Fruit fly (Drosophila melanogaster): ENCODE data around the gene Jhbp16.

DNA sequence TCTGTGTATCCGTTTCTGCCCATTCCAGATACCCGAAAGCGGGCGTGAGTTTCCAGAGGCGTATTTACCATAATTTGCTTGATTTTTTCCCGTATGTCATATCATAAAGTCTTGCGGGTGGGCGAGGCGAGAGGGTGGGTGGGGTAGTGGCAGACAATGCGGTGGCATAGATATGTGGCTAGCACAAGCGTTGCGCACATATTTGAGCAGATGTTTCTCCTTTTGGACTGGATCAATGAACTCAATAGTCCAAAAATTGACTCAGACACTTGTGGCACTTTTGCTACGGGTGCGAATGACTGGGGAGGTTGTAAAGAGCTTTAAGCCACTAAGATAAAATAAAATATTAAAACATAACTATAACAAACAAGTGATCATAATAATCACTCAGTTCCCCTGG is 29.0 kb upstream of the Jhbp16 start:
- TF ChIP-seq Pif1B (GFP tag; optimal IDR thresholded peaks at IDR 0.05), result no peak
- TF ChIP-seq CG15710 (tag; optimal IDR thresholded peaks at IDR 0.05), result no peak
- TF ChIP-seq CG8159 (tag; optimal IDR thresholded peaks at IDR 0.05), result no peak
- no peak for TF ChIP-seq CG12605 (GFP tag; IDR thresholded peaks at IDR 0.05)
- TF ChIP-seq Snoo (tag; optimal IDR thresholded peaks at IDR 0.05), result no peak
- no peak for TF ChIP-seq CG14655 (GFP tag; optimal IDR thresholded peaks at IDR 0.05)
- TF ChIP-seq rn (GFP tag; IDR thresholded peaks at IDR 0.05), result no peak
- TF ChIP-seq CG10348 (GFP tag; IDR thresholded peaks at IDR 0.05), result no peak

All from whole organism, pupa.